Worm (Caenorhabditis elegans): ENCODE results near the gene Y82E9BL.1.

DNA sequence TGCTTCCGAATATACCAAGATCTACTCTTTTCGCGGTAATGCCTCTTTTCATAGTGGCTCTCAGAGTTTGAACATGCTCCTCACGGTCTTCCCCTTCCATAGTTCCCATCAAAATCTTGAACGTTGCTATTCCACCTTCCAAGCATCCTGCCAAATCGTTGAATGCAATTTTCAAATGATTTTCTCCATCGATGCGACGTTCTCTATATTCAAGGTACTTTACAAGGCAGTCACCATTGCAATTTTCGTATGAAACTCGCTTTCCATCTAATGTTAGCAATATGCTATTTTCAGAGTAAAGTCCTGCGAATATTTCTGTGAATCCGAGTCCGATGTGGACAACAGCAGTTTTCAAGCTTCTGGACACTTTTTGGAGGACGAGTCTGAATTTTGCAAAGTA is 40.9 kb downstream of the Y82E9BL.1 start:
- no peak for TF ChIP-seq ama-1 (optimal IDR thresholded peaks at IDR 0.05)
- TF ChIP-seq ceh-36 (tag; optimal IDR thresholded peaks at IDR 0.05) = no peak
- TF ChIP-seq ceh-13 (GFP tag; optimal IDR thresholded peaks at IDR 0.05) = no peak
- TF ChIP-seq scrt-1 (GFP tag; IDR thresholded peaks at IDR 0.05) = no peak
